Worm (Caenorhabditis elegans) whole organism, late embryonic: ENCODE results near the gene T01D1.4.

Experiments
- ahr-1 ChIP-seq: sonication (generic microtip); optimal IDR thresholded peaks from 2 replicates; lab custom pipeline; 2016; ENCODE audit warnings: missing genetic modification characterization, missing compliant biosample characterization
- ama-1 ChIP-seq: fragments of 150-350 bp; optimal IDR thresholded peaks from 2 replicates; lab custom pipeline; 2014
- ceh-18 ChIP-seq: sonication (generic microtip); optimal IDR thresholded peaks from 2 replicates; lab custom pipeline; 2016; ENCODE audit warnings: missing genetic modification characterization, missing compliant biosample characterization
- ceh-48 ChIP-seq: sonication (generic microtip); optimal IDR thresholded peaks from 2 replicates; lab custom pipeline; 2016; ENCODE audit warnings: missing genetic modification characterization, inconsistent platforms, missing compliant biosample characterization
- ceh-6 ChIP-seq: fragments of 200-800 bp; sonication (Bioruptor generic); optimal IDR thresholded peaks from 2 replicates; lab custom pipeline; 2018; ENCODE audit warnings: mild to moderate bottlenecking, missing genetic modification characterization, missing compliant biosample characterization
- che-1 ChIP-seq: sonication (generic microtip); optimal IDR thresholded peaks from 2 replicates; lab custom pipeline; 2016; ENCODE audit warnings: mild to moderate bottlenecking, missing genetic modification characterization, missing compliant biosample characterization
- dmd-4 ChIP-seq: sonication (generic microtip); optimal IDR thresholded peaks from 2 replicates; lab custom pipeline; 2016; ENCODE audit warnings: borderline replicate concordance, missing genetic modification characterization, missing compliant biosample characterization
- dve-1 ChIP-seq: sonication (generic microtip); optimal IDR thresholded peaks from 2 replicates; lab custom pipeline; 2017; ENCODE audit warnings: antibody characterized with exemption, mild to moderate bottlenecking, missing genetic modification characterization, missing compliant biosample characterization
- elt-2 ChIP-seq: sonication (generic microtip); optimal IDR thresholded peaks from 2 replicates; lab custom pipeline; 2016; ENCODE audit warnings: missing genetic modification reagents, missing genetic modification characterization, missing compliant biosample characterization
- fkh-10 ChIP-seq: fragments of 150-350 bp; optimal IDR thresholded peaks from 2 replicates; lab custom pipeline; 2014; ENCODE audit warnings: missing biosample characterization, missing genetic modification reagents, missing genetic modification characterization
- hlh-6 ChIP-seq: sonication (generic microtip); optimal IDR thresholded peaks from 2 replicates; lab custom pipeline; 2016; ENCODE audit warnings: missing genotype, missing genetic modification characterization, missing compliant biosample characterization
- hlh-8 ChIP-seq: sonication (generic microtip); optimal IDR thresholded peaks from 2 replicates; lab custom pipeline; 2016; ENCODE audit warnings: missing genotype, missing genetic modification characterization, missing compliant biosample characterization
- nfya-1 ChIP-seq: sonication (generic microtip); optimal IDR thresholded peaks from 2 replicates; lab custom pipeline; 2017; ENCODE audit warnings: missing genetic modification characterization, mild to moderate bottlenecking, missing compliant biosample characterization, antibody characterized with exemption, moderate library complexity
- odd-2 ChIP-seq: sonication (generic microtip); optimal IDR thresholded peaks from 2 replicates; lab custom pipeline; 2017; ENCODE audit warnings: antibody characterized with exemption, mild to moderate bottlenecking, missing genetic modification characterization, missing compliant biosample characterization
- pat-9 ChIP-seq: fragments of 200-800 bp; sonication (Bioruptor generic); optimal IDR thresholded peaks from 2 replicates; lab custom pipeline; 2018; ENCODE audit warnings: mild to moderate bottlenecking, missing genetic modification characterization, moderate library complexity, missing compliant biosample characterization
- pha-2 ChIP-seq: sonication (generic microtip); optimal IDR thresholded peaks from 2 replicates; lab custom pipeline; 2017; ENCODE audit warnings: mild to moderate bottlenecking, missing genetic modification characterization, missing compliant biosample characterization
- pros-1 ChIP-seq: fragments of 150-350 bp; optimal IDR thresholded peaks from 2 replicates; lab custom pipeline; 2014; ENCODE audit warnings: missing biosample characterization, missing genetic modification reagents, missing genetic modification characterization
- ref-2 ChIP-seq: sonication (generic microtip); optimal IDR thresholded peaks from 2 replicates; lab custom pipeline; 2016; ENCODE audit warnings: missing genetic modification characterization, missing compliant biosample characterization
- rnt-1 ChIP-seq: sonication (generic microtip); optimal IDR thresholded peaks from 2 replicates; lab custom pipeline; 2016; ENCODE audit warnings: missing genetic modification characterization, missing compliant biosample characterization
- sox-2 ChIP-seq: fragments of 200-800 bp; sonication (Bioruptor generic); IDR thresholded peaks from 2 replicates; pipeline ENCODE4 v1.3.6; 2022; ENCODE audit warnings: missing genetic modification reagents, missing genetic modification characterization, missing compliant biosample characterization
- tbx-2 ChIP-seq: sonication (generic microtip); optimal IDR thresholded peaks from 2 replicates; lab custom pipeline; 2016; ENCODE audit warnings: missing genetic modification characterization, missing compliant biosample characterization
- unc-42 ChIP-seq: sonication (generic microtip); optimal IDR thresholded peaks from 2 replicates; lab custom pipeline; 2016; ENCODE audit warnings: missing genotype, missing genetic modification characterization, missing compliant biosample characterization
- unc-55 ChIP-seq: sonication (generic microtip); optimal IDR thresholded peaks from 2 replicates; lab custom pipeline; 2017; ENCODE audit warnings: missing biosample characterization, missing genetic modification reagents, missing genetic modification characterization
- ztf-16 ChIP-seq: sonication (generic microtip); optimal IDR thresholded peaks from 2 replicates; lab custom pipeline; 2017; ENCODE audit warnings: missing genetic modification characterization, missing compliant biosample characterization

Gene T01D1.4

ce11 chrII:173679-174078, 5.2 kb downstream of the T01D1.4 start, which contains the start of gene T01D1.7:
Gene T01D1.7 (minus strand): TSS chrII:173779.
- no peak for TF ChIP-seq pha-2
- TF ChIP-seq unc-42 (tag; lab: Kevin White, UChicago), result peak; percentile 42
- no peak for TF ChIP-seq rnt-1 (tag; lab: Kevin White, UChicago)
- TF ChIP-seq, all 69 proteins: peak for 1

DNA sequence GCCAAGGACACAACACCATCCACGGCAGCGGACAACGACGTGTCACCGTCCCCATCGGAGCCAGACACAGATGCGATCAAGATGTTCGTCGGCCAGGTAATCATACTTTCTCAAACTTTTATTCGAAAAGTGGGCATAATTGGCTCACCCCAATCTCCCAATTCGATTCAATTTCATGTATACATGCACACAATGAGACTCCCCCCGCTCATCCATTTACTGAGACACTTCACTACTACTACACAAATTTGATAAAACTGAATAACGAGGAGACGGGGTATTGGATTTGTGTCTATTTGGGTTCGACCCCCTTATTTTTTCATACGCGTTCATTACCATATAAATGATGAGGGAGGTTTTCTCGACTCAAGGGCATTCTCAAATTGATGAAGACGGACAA, 15.7 kb downstream of the T01D1.4 start:
- TF ChIP-seq unc-42 (tag; lab: Kevin White, UChicago), result peak; percentile 97
- TF ChIP-seq odd-2 (tag; lab: Kevin White, UChicago), result no peak

DNA sequence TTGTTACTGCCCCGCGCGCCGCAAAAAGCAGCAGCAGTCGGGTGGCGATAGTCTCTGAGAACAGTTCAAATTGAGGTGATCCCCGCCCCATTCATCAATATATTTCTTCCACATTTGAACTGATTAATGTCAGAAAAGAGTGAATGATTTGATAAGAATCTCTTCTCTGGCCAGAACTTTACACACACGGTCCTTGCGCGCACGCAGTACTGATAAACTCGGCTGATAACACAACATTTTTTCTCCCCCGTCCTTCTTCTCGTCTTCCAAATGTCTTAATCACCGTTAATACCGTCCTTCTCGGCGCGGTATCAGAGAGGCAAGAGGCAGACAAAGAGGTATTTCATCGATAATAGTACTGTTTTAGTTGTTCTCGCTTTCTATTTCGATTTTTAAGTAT, 16.7 kb downstream of the T01D1.4 start, which contains the start of gene etr-1:
TSS of gene etr-1 (plus strand) at position 193 of the 400 bp plus-strand sequence.
- TF ChIP-seq elt-2 (tag; lab: Kevin White, UChicago), result peak; percentile 98
- TF ChIP-seq ceh-48 (tag; lab: Kevin White, UChicago), result no peak

- peak; percentile 49 for TF ChIP-seq rnt-1 (tag; lab: Kevin White, UChicago)
- no peak for TF ChIP-seq hlh-8 (tag; lab: Kevin White, UChicago)
- peak; percentile 39 for TF ChIP-seq unc-55 (GFP tag; lab: Kevin White, UChicago)
- TF ChIP-seq fkh-10, result no peak
- peak; percentile 57 for TF ChIP-seq pat-9 (tag; lab: Kevin White, UChicago)
- peak; percentile 14 for TF ChIP-seq tbx-2 (tag; lab: Kevin White, UChicago)
- no peak for TF ChIP-seq ahr-1 (tag; lab: Kevin White, UChicago)
- TF ChIP-seq ceh-18 (tag; lab: Kevin White, UChicago), result peak; percentile 16
These were observed 17.6 kb downstream of the T01D1.4 start for ce11 chrII:161275-161674.

DNA sequence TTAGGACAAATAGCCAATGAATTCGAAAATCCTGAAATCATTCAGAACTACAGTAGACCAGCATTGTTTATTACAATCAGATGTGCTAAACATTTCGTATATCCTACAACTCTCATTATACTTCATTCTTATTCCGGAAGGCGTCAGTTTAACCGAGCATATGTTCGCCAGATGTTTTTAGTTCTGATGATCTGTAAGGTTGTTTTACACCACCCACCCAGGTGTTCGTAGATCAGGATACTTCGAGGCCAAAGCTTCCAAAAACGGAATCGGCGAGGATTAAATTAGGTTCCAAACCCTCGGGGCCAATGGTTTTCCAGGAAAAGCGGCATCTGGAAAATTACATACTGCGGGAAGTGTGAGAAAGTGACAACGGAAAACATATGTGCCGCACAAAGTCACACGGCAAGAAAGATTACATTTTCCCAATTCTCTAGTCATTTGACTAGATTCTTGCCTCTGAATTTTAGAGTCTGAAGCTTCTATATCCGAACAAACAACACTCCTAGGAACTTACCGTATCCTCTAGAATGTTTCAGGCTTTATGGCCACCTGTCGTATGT, 18.3 kb downstream of the T01D1.4 start:
- peak; percentile 96 for TF ChIP-seq hlh-8 (tag; lab: Kevin White, UChicago)
- no peak for TF ChIP-seq unc-42 (tag; lab: Kevin White, UChicago)

DNA sequence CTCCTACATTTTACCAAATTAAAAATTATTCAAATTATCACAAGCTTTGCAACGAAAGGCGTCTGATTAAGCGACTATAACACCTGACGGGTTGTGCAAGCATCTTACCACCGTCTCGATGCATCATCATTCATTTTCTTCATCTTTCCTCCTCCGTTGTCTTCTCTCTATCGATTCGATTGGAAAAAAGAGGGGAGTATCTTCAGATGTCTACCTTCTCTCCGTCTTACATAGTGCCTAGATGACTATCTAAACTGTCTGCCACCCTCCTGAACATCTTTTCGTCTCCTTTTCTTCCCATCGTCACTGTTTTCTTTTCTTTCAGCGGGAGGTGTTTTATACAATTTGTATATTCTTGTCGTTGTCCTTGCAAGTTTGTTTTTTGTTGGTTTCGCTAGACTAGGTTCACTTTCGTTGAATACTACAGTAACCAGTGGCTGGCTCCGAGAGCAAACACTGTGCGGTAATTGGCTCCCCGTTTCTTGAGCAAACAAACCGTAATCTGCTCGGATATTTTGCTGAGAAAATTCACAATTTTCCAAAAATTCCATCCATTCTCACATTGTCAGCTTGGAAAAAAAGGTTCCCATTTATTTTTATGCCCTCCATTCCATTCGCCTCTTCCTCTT, 19.5 kb downstream of the T01D1.4 start:
- TF ChIP-seq dve-1 (tag; lab: Kevin White, UChicago), result peak; percentile 28
- TF ChIP-seq ama-1, result no peak
- TF ChIP-seq pros-1 (tag; lab: Kevin White, UChicago), result no peak
- peak; percentile 64 for TF ChIP-seq unc-55 (GFP tag; lab: Kevin White, UChicago)
- peak; percentile 5 for TF ChIP-seq elt-2 (tag; lab: Kevin White, UChicago)
- no peak for TF ChIP-seq ref-2 (tag; lab: Kevin White, UChicago)
- peak; percentile 22 for TF ChIP-seq ceh-18 (tag; lab: Kevin White, UChicago)
- peak; percentile 62 for TF ChIP-seq nfya-1 (tag; lab: Kevin White, UChicago)
- TF ChIP-seq, all 69 proteins: peak for 5

DNA sequence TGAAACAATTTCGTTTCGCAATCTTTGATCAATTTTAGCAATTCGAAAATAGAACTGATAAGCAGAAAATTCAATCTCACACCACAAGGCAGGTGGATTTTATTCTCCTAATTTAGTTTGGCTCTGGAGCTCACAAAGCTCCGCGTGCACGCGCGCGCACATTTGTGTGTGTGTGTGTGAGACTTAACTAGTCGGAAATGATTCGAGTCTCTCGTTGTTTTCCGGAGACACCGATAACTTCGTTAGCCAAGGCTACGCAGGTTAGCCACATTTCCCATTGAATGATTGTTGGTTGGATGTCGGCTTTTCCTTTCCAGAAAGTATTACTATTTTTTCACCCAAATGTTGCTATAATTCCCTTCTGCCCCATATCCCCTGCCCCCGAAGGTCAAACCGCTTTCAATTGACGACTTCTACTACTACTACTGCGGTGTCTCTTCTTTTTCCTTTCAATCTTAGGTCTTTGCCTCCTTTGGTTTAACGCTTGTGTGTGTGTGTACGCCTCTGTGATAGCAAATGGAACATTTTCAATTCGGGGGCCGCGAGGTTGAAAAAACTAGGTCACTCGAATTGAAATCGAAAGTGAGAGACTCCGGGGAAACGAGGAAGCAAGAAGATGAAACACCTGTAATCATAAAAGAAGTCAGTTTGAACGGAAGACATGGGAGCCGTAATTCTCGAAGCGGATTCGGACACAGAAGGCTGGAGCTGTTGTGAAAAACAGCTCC, 20.7 kb downstream of the T01D1.4 start:
- TF ChIP-seq sox-2 (no peak), unc-42 (tag; lab: Kevin White, UChicago) (peak; percentile 93), ceh-6 (GFP tag; lab: Kevin White, UChicago) (no peak), dmd-4 (peak; percentile 21), rnt-1 (tag; lab: Kevin White, UChicago) (peak; percentile 5)

- no peak for TF ChIP-seq hlh-6 (tag; lab: Kevin White, UChicago)
- no peak for TF ChIP-seq che-1 (tag; lab: Kevin White, UChicago)
- no peak for TF ChIP-seq ztf-16 (tag; lab: Kevin White, UChicago)
- peak; percentile 65 for TF ChIP-seq elt-2 (tag; lab: Kevin White, UChicago)
- TF ChIP-seq, all 69 proteins: peak for 1
These were observed 21.8 kb downstream of the T01D1.4 start for ce11 chrII:156999-157499.
